Worm (Caenorhabditis elegans) whole organism, young adult: Measurements from ENCODE around the gene ZK546.4.

Source experiments
- F55B11.4 ChIP-seq: sonication (generic microtip); optimal IDR thresholded peaks from 2 replicates; lab custom pipeline; 2016; ENCODE audit warnings: missing compliant biosample characterization, missing genetic modification characterization, borderline replicate concordance; ENCODE audit not compliant: insufficient read depth
- attf-6 ChIP-seq: fragments of 200-800 bp; sonication (Bioruptor generic); IDR thresholded peaks from 2 replicates; pipeline ENCODE4 v1.3.6; 2022; ENCODE audit warnings: missing genetic modification reagents, missing genetic modification characterization, missing compliant biosample characterization
- lir-1 ChIP-seq: fragments of 200-800 bp; sonication (Bioruptor generic); conservative IDR thresholded peaks from 2 replicates; pipeline ENCODE4 v1.3.6; 2022; ENCODE audit warnings: missing genetic modification reagents, missing genetic modification characterization, missing compliant biosample characterization
- lsl-1 ChIP-seq: fragments of 200-800 bp; sonication (Bioruptor generic); optimal IDR thresholded peaks from 2 replicates; lab custom pipeline; 2018; ENCODE audit warnings: mild to moderate bottlenecking, missing genetic modification characterization, moderate library complexity, missing compliant biosample characterization
- snpc-1.3 ChIP-seq: sonication (generic microtip); optimal IDR thresholded peaks from 2 replicates; lab custom pipeline; 2017; ENCODE audit warnings: missing genetic modification characterization, mild to moderate bottlenecking, missing compliant biosample characterization, antibody characterized with exemption, moderate library complexity, missing genotype, missing genetic modification reagents; ENCODE audit not compliant: insufficient read depth

- TF ChIP-seq lir-1 (GFP tag; lab: Robert Waterston, UW) (no peak), snpc-1.3 (tag; lab: Kevin White, UChicago) (no peak), attf-6 (GFP tag; lab: Robert Waterston, UW) (no peak), F55B11.4 (tag; lab: Kevin White, UChicago) (no peak), lsl-1 (GFP tag; lab: Kevin White, UChicago) (no peak)
Measured at ce11 chrII:4954099-4954959, 16.5 kb downstream of the ZK546.4 start.
